Fruit fly (Drosophila melanogaster) whole organism, embryonic: ENCODE data around the gene Syt12.

Experiments used
- Ada2b ChIP-seq: fragments of 200-800 bp; sonication (Bioruptor generic); IDR thresholded peaks from 2 replicates; pipeline ENCODE4 v1.3.6; 2022; ENCODE audit warnings: missing biosample characterization, missing genetic modification characterization
- Atf-2 ChIP-seq: fragments of 200-800 bp; sonication (Bioruptor generic); optimal IDR thresholded peaks from 2 replicates; lab custom pipeline; 2016; ENCODE audit warnings: missing biosample characterization, missing genetic modification characterization
- CG10959 ChIP-seq: fragments of 200-800 bp; sonication (Bioruptor generic); IDR thresholded peaks from 2 replicates; pipeline ENCODE4 v1.3.6; 2022; ENCODE audit warnings: missing biosample characterization, missing genetic modification characterization
- CG11695 ChIP-seq: fragments of 200-800 bp; sonication (Bioruptor generic); IDR thresholded peaks from 3 replicates; pipeline ENCODE4 v1.3.6; 2022; ENCODE audit warnings: missing biosample characterization, missing genetic modification characterization
- CG12236 ChIP-seq: fragments of 200-800 bp; sonication (Bioruptor generic); optimal IDR thresholded peaks from 2 replicates; lab custom pipeline; 2016; ENCODE audit warnings: missing biosample characterization, missing genetic modification characterization
- CG1233 ChIP-seq: fragments of 200-800 bp; sonication (Bioruptor generic); optimal IDR thresholded peaks from 4 replicates; lab custom pipeline; 2018; ENCODE audit warnings: missing biosample characterization, mild to moderate bottlenecking, missing genetic modification characterization
- CG14710 ChIP-seq: fragments of 200-800 bp; sonication (Bioruptor generic); optimal IDR thresholded peaks from 3 replicates; lab custom pipeline; 2019; ENCODE audit warnings: missing biosample characterization, mild to moderate bottlenecking, missing genetic modification characterization, moderate library complexity
- CG15514 ChIP-seq: fragments of 200-800 bp; sonication (Bioruptor generic); optimal IDR thresholded peaks from 3 replicates; lab custom pipeline; 2017; ENCODE audit warnings: missing biosample characterization, missing genetic modification characterization, mild to moderate bottlenecking, moderate library complexity, missing genetic modification reagents
- CG15696 ChIP-seq: fragments of 200-800 bp; sonication (Bioruptor generic); optimal IDR thresholded peaks from 2 replicates; lab custom pipeline; 2019; ENCODE audit warnings: missing biosample characterization, mild to moderate bottlenecking, missing genetic modification characterization, moderate library complexity
- CG1603 ChIP-seq: fragments of 200-800 bp; sonication (Bioruptor generic); optimal IDR thresholded peaks from 2 replicates; lab custom pipeline; 2019; ENCODE audit warnings: missing biosample characterization, mild to moderate bottlenecking, missing genetic modification characterization, moderate library complexity
- CG2129 ChIP-seq: fragments of 200-800 bp; sonication (Bioruptor generic); IDR thresholded peaks from 2 replicates; pipeline ENCODE4 v1.3.6; 2022; ENCODE audit warnings: missing biosample characterization, missing genetic modification characterization; ENCODE audit not compliant: partially characterized antibody
- CG30431 ChIP-seq: fragments of 200-800 bp; sonication (Bioruptor generic); optimal IDR thresholded peaks from 2 replicates; lab custom pipeline; 2017; ENCODE audit warnings: missing biosample characterization, missing genetic modification characterization
- CG31441 ChIP-seq: fragments of 200-800 bp; sonication (Bioruptor generic); IDR thresholded peaks from 2 replicates; pipeline ENCODE4 v1.3.6; 2022; ENCODE audit warnings: missing biosample characterization, missing genetic modification characterization
- CG33213 ChIP-seq: fragments of 200-800 bp; sonication (Bioruptor generic); optimal IDR thresholded peaks from 3 replicates; lab custom pipeline; 2016; ENCODE audit warnings: missing biosample characterization, missing genetic modification characterization
- CG3847 ChIP-seq: fragments of 200-800 bp; sonication (Bioruptor generic); IDR thresholded peaks from 2 replicates; pipeline ENCODE4 v1.3.6; 2022; ENCODE audit warnings: missing biosample characterization, missing genetic modification characterization
- CG4328 ChIP-seq: fragments of 200-800 bp; sonication (Bioruptor generic); optimal IDR thresholded peaks from 3 replicates; lab custom pipeline; 2017; ENCODE audit warnings: missing biosample characterization, missing genetic modification reagents, missing genetic modification characterization
- CG5180 ChIP-seq: fragments of 200-800 bp; sonication (Bioruptor generic); optimal IDR thresholded peaks from 3 replicates; lab custom pipeline; 2017; ENCODE audit warnings: missing biosample characterization, missing genetic modification characterization, mild to moderate bottlenecking, moderate library complexity, missing genetic modification reagents
- CG6175 ChIP-seq: fragments of 200-800 bp; sonication (Bioruptor generic); IDR thresholded peaks from 3 replicates; pipeline ENCODE4 v1.3.6; 2022; ENCODE audit warnings: missing biosample characterization, missing genetic modification characterization
- CG6765 ChIP-seq: fragments of 200-800 bp; sonication (Bioruptor generic); optimal IDR thresholded peaks from 3 replicates; lab custom pipeline; 2017; ENCODE audit warnings: missing biosample characterization, mild to moderate bottlenecking, missing genetic modification characterization
- CG7963 ChIP-seq: fragments of 200-800 bp; sonication (Bioruptor generic); IDR thresholded peaks from 3 replicates; pipeline ENCODE4 v1.3.6; 2022; ENCODE audit warnings: missing biosample characterization, missing genetic modification characterization; ENCODE audit not compliant: partially characterized antibody
- CG8281 ChIP-seq: fragments of 200-800 bp; sonication (Bioruptor generic); optimal IDR thresholded peaks from 2 replicates; lab custom pipeline; 2018; ENCODE audit warnings: missing biosample characterization, mild to moderate bottlenecking, missing genetic modification characterization, moderate library complexity
- CG8290 ChIP-seq, 3 experiments: fragments of 200-800 bp; sonication (Bioruptor generic); optimal IDR thresholded peaks; 2 replicates each; lab custom pipeline; 2016 to 2019; ENCODE audit warnings: missing biosample characterization in 3 of 3, missing genetic modification characterization in 3 of 3, mild to moderate bottlenecking in 2 of 3, moderate library complexity in 1 of 3
- Deaf1 ChIP-seq: fragments of 200-800 bp; optimal IDR thresholded peaks from 3 replicates; lab custom pipeline; 2019; ENCODE audit warnings: missing biosample characterization, mild to moderate bottlenecking, missing genetic modification characterization, moderate library complexity
- Dip2 ChIP-seq: fragments of 200-800 bp; sonication (Bioruptor generic); IDR thresholded peaks from 2 replicates; pipeline ENCODE4 v1.3.6; 2022; ENCODE audit warnings: missing biosample characterization, missing genetic modification characterization
- Dp ChIP-seq: fragments of 200-800 bp; sonication (Bioruptor generic); optimal IDR thresholded peaks from 2 replicates; lab custom pipeline; 2018; ENCODE audit warnings: missing biosample characterization, mild to moderate bottlenecking, missing genetic modification characterization, moderate library complexity
- Drgx ChIP-seq: fragments of 200-800 bp; sonication (Bioruptor generic); IDR thresholded peaks from 2 replicates; pipeline ENCODE4 v1.3.6; 2022; ENCODE audit warnings: missing biosample characterization, missing genetic modification characterization
- HLH4C ChIP-seq: fragments of 200-800 bp; sonication (Bioruptor generic); IDR thresholded peaks from 3 replicates; pipeline ENCODE4 v1.3.6; 2022; ENCODE audit warnings: missing biosample characterization, missing genetic modification characterization; ENCODE audit not compliant: partially characterized antibody
- HmgD ChIP-seq: fragments of 200-800 bp; sonication (Bioruptor generic); optimal IDR thresholded peaks from 3 replicates; lab custom pipeline; 2016; ENCODE audit warnings: missing biosample characterization, missing genetic modification characterization
- Oaz ChIP-seq: fragments of 200-800 bp; sonication (Bioruptor generic); IDR thresholded peaks from 2 replicates; pipeline ENCODE4 v1.3.6; 2022; ENCODE audit warnings: missing biosample characterization, missing genetic modification characterization
- Rfx ChIP-seq: fragments of 200-800 bp; sonication (Bioruptor generic); IDR thresholded peaks from 2 replicates; pipeline ENCODE4 v1.3.6; 2022; ENCODE audit warnings: missing biosample characterization, missing genetic modification characterization
- Tbp ChIP-seq: fragments of >200 bp; optimal IDR thresholded peaks from 2 replicates; lab custom pipeline; 2018; ENCODE audit warnings: missing biosample characterization, missing genetic modification characterization
- abd-A ChIP-seq: fragments of 200-800 bp; sonication (Bioruptor generic); optimal IDR thresholded peaks from 3 replicates; lab custom pipeline; 2019; ENCODE audit warnings: missing biosample characterization, mild to moderate bottlenecking, missing genetic modification characterization, moderate library complexity
- bbx ChIP-seq: fragments of 200-800 bp; sonication (Bioruptor generic); IDR thresholded peaks from 2 replicates; pipeline ENCODE4 v1.3.6; 2022; ENCODE audit warnings: missing biosample characterization, missing genetic modification characterization; ENCODE audit not compliant: partially characterized antibody
- da ChIP-seq: fragments of 200-800 bp; sonication (Bioruptor generic); optimal IDR thresholded peaks from 2 replicates; lab custom pipeline; 2016; ENCODE audit warnings: missing biosample characterization, missing genetic modification characterization
- dati ChIP-seq: fragments of 200-800 bp; sonication (Bioruptor generic); IDR thresholded peaks from 2 replicates; pipeline ENCODE4 v1.3.6; 2022; ENCODE audit warnings: missing biosample characterization, missing genetic modification characterization
- dmrt11E ChIP-seq: fragments of 200-800 bp; sonication (Bioruptor generic); optimal IDR thresholded peaks from 3 replicates; lab custom pipeline; 2018; ENCODE audit warnings: missing biosample characterization, mild to moderate bottlenecking, missing genetic modification characterization, moderate library complexity
- ewg ChIP-seq: fragments of 200-800 bp; sonication (Bioruptor generic); optimal IDR thresholded peaks from 3 replicates; lab custom pipeline; 2017; ENCODE audit warnings: mild to moderate bottlenecking, missing biosample characterization, missing genetic modification reagents, missing genetic modification characterization
- fd64A ChIP-seq: fragments of 200-800 bp; sonication (Bioruptor generic); optimal IDR thresholded peaks from 3 replicates; lab custom pipeline; 2018; ENCODE audit warnings: missing biosample characterization, mild to moderate bottlenecking, missing genetic modification characterization
- gcm2 ChIP-seq: fragments of 200-800 bp; sonication (Bioruptor generic); optimal IDR thresholded peaks from 2 replicates; lab custom pipeline; 2016; ENCODE audit warnings: missing biosample characterization, missing genetic modification characterization
- gro ChIP-seq: fragments of 200-800 bp; sonication (Bioruptor generic); optimal IDR thresholded peaks from 2 replicates; lab custom pipeline; 2016; ENCODE audit warnings: missing biosample characterization, missing genetic modification characterization
- lola ChIP-seq, 3 experiments: fragments of >200 bp in 2 of 3; fragments of 200-800 bp in 1 of 3; sonication (Bioruptor generic) in 1 of 3; optimal IDR thresholded peaks; 2 replicates each; lab custom pipeline; 2017 to 2019; ENCODE audit warnings: missing biosample characterization in 3 of 3, missing genetic modification characterization in 3 of 3, mild to moderate bottlenecking in 1 of 3, moderate library complexity in 1 of 3
- nmo ChIP-seq: fragments of 200-800 bp; sonication (Bioruptor generic); optimal IDR thresholded peaks from 2 replicates; lab custom pipeline; 2018; ENCODE audit warnings: missing biosample characterization, mild to moderate bottlenecking, missing genetic modification characterization, moderate library complexity
- odd ChIP-seq: fragments of 200-800 bp; sonication (Bioruptor generic); optimal IDR thresholded peaks from 2 replicates; lab custom pipeline; 2017; ENCODE audit warnings: missing biosample characterization, mild to moderate bottlenecking, missing genetic modification characterization
- pfk ChIP-seq: fragments of 200-800 bp; sonication (Bioruptor generic); optimal IDR thresholded peaks from 2 replicates; lab custom pipeline; 2018; ENCODE audit warnings: missing biosample characterization, mild to moderate bottlenecking, missing genetic modification characterization, moderate library complexity
- sd ChIP-seq: fragments of 200-800 bp; sonication (Bioruptor generic); optimal IDR thresholded peaks from 3 replicates; lab custom pipeline; 2018; ENCODE audit warnings: missing biosample characterization, mild to moderate bottlenecking, missing genetic modification characterization, moderate library complexity
- sens-2 ChIP-seq: fragments of 200-800 bp; sonication (Bioruptor generic); IDR thresholded peaks from 2 replicates; pipeline ENCODE4 v1.3.6; 2022; ENCODE audit warnings: missing biosample characterization, missing genetic modification characterization
- seq ChIP-seq: fragments of 200-800 bp; sonication (Bioruptor generic); IDR thresholded peaks from 2 replicates; pipeline ENCODE4 v1.3.6; 2022; ENCODE audit warnings: missing biosample characterization, missing genetic modification characterization
- tio ChIP-seq: fragments of 200-800 bp; sonication (Bioruptor generic); optimal IDR thresholded peaks from 2 replicates; lab custom pipeline; 2017; ENCODE audit warnings: missing biosample characterization, missing genetic modification characterization, inconsistent platforms
- tna ChIP-seq: fragments of 200-800 bp; sonication (Bioruptor generic); IDR thresholded peaks from 2 replicates; pipeline ENCODE4 v1.3.6; 2022; ENCODE audit warnings: missing biosample characterization, missing genetic modification characterization; ENCODE audit not compliant: partially characterized antibody
- usp ChIP-seq: fragments of >200 bp; optimal IDR thresholded peaks from 2 replicates; lab custom pipeline; 2017; ENCODE audit warnings: missing biosample characterization, missing genetic modification characterization

The Syt12 gene

DNA sequence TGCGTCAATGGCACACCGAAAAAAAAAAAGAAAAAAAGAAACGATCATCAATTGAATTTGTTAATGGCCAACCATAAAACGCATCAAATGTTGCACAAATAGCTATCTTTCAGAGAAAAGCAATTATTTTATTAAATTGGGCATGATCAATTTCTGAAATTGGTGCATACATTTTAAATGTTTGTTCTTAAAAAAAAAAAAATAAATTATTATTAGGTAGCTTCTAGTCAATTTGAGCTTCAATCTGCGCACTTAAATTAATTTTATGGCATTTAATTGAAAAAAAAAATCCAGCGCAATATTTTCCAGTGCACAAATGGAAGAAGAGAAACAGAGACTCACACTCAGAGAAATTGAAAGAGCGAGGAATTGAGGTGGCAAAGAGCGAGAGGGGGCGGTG, 35.9 kb upstream of the Syt12 start (continued):
- TF ChIP-seq CG2129 = no peak
- TF ChIP-seq Ada2b = peak; percentile 65
- TF ChIP-seq da (GFP tag; lab: Kevin White, UChicago) = no peak
- TF ChIP-seq Tbp (GFP tag; lab: Kevin White, UChicago) = no peak
- no peak for TF ChIP-seq CG10959 (GFP tag; lab: Robert Waterston, UW)
- TF ChIP-seq CG5180 (GFP tag; lab: Kevin White, UChicago) = no peak
- TF ChIP-seq Dp (GFP tag; lab: Kevin White, UChicago) = no peak
- no peak for TF ChIP-seq abd-A (tag; lab: Kevin White, UChicago)
- no peak for TF ChIP-seq gcm2 (GFP tag; lab: Kevin White, UChicago)
- TF ChIP-seq CG4328 (GFP tag; lab: Kevin White, UChicago) = no peak
- peak; percentile 61 for TF ChIP-seq CG11695 (GFP tag; lab: Robert Waterston, UW)
- peak in 1 of 3 experiments; percentile 20 for TF ChIP-seq lola (GFP tag; optimal IDR thresholded peaks at IDR 0.05; lab: Kevin White, UChicago)
- TF ChIP-seq nmo = peak; percentile 50
- TF ChIP-seq CG1603 (tag; lab: Kevin White, UChicago) = no peak
- no peak for TF ChIP-seq bbx
- TF ChIP-seq CG14710 (tag; lab: Kevin White, UChicago) = peak; percentile 15
- TF ChIP-seq Oaz = 0 out of 2 replicates have a peak, but pooled peaks have one; percentile 18
- TF ChIP-seq CG7963 (GFP tag; lab: Robert Waterston, UW) = no peak
- peak; percentile 81 for TF ChIP-seq tio
- TF ChIP-seq CG3847 (GFP tag; lab: Robert Waterston, UW) = peak; percentile 47
- peak; percentile 59 for TF ChIP-seq Atf-2 (GFP tag; lab: Kevin White, UChicago)
- peak; percentile 63 for TF ChIP-seq Drgx (GFP tag; lab: Robert Waterston, UW)
- TF ChIP-seq usp (GFP tag; lab: Kevin White, UChicago) = no peak
- TF ChIP-seq CG1233 (GFP tag; lab: Kevin White, UChicago) = no peak
- TF ChIP-seq dmrt11E (tag; lab: Kevin White, UChicago) = peak; percentile 20
- peak; percentile 38 for TF ChIP-seq CG12236
- no peak for TF ChIP-seq sd
- no peak for TF ChIP-seq CG15696 (tag; lab: Kevin White, UChicago)
- no peak for TF ChIP-seq dati (GFP tag; lab: Robert Waterston, UW)
- TF ChIP-seq odd (GFP tag; lab: Kevin White, UChicago) = peak; percentile 12
- TF ChIP-seq CG6175 = no peak
- TF ChIP-seq CG8290 (GFP tag; optimal IDR thresholded peaks at IDR 0.05; lab: Kevin White, UChicago) = no peak
- no peak for TF ChIP-seq CG8290 (tag; optimal IDR thresholded peaks at IDR 0.05; lab: Kevin White, UChicago)
- peak; percentile 19 for TF ChIP-seq CG30431 (GFP tag; lab: Kevin White, UChicago)
- no peak for TF ChIP-seq fd64A (GFP tag; lab: Kevin White, UChicago)
- no peak for TF ChIP-seq sens-2
- peak; percentile 22 for TF ChIP-seq Deaf1 (tag; lab: Kevin White, UChicago)
- TF ChIP-seq CG15514 (GFP tag; lab: Kevin White, UChicago) = peak; percentile 2
- peak; percentile 54 for TF ChIP-seq seq (GFP tag; lab: Robert Waterston, UW)
- no peak for TF ChIP-seq HLH4C (GFP tag; lab: Robert Waterston, UW)
- TF ChIP-seq CG8281 (tag; lab: Kevin White, UChicago) = no peak
- no peak for TF ChIP-seq CG6765
- no peak for TF ChIP-seq Dip2 (GFP tag; lab: Robert Waterston, UW)
- peak; percentile 62 for TF ChIP-seq CG33213 (GFP tag; lab: Kevin White, UChicago)
- TF ChIP-seq CG31441 (GFP tag; lab: Robert Waterston, UW) = peak; percentile 72
- TF ChIP-seq ewg (GFP tag; lab: Kevin White, UChicago) = peak; percentile 27
- TF ChIP-seq gro = no peak
- peak; percentile 62 for TF ChIP-seq Rfx
- no peak for TF ChIP-seq HmgD (GFP tag; lab: Kevin White, UChicago)
- TF ChIP-seq tna (GFP tag; lab: Robert Waterston, UW) = no peak
- TF ChIP-seq pfk (GFP tag; lab: Kevin White, UChicago) = no peak
